Fruit fly (Drosophila melanogaster) whole organism, embryonic: ENCODE measurements around the gene IA-2.

Experiments
- Asciz ChIP-seq: fragments of 200-800 bp; sonication (Bioruptor generic); optimal IDR thresholded peaks from 2 replicates; lab custom pipeline; 2017; ENCODE audit warnings: missing biosample characterization, mild to moderate bottlenecking, missing genetic modification characterization, missing genetic modification reagents
- Bdp1 ChIP-seq: fragments of 200-800 bp; sonication (Bioruptor generic); optimal IDR thresholded peaks from 3 replicates; lab custom pipeline; 2016; ENCODE audit warnings: missing biosample characterization, missing genetic modification characterization
- CG12299 ChIP-seq: fragments of 200-800 bp; sonication (Bioruptor generic); optimal IDR thresholded peaks from 2 replicates; lab custom pipeline; 2018; ENCODE audit warnings: missing biosample characterization, mild to moderate bottlenecking, missing genetic modification characterization
- CG12391 ChIP-seq: fragments of 200-800 bp; sonication (Bioruptor generic); optimal IDR thresholded peaks from 3 replicates; lab custom pipeline; 2018; ENCODE audit warnings: missing biosample characterization, mild to moderate bottlenecking, missing genetic modification characterization, moderate library complexity
- CG13424 ChIP-seq: fragments of 200-800 bp; sonication (Bioruptor generic); optimal IDR thresholded peaks from 2 replicates; lab custom pipeline; 2019; ENCODE audit warnings: missing biosample characterization, mild to moderate bottlenecking, missing genetic modification characterization, moderate library complexity
- CG14860 ChIP-seq: fragments of 200-800 bp; sonication (Bioruptor generic); IDR thresholded peaks from 3 replicates; pipeline ENCODE4 v1.3.6; 2022; ENCODE audit warnings: missing biosample characterization, missing genetic modification characterization; ENCODE audit not compliant: partially characterized antibody
- CG15696 ChIP-seq: fragments of 200-800 bp; sonication (Bioruptor generic); optimal IDR thresholded peaks from 2 replicates; lab custom pipeline; 2019; ENCODE audit warnings: missing biosample characterization, mild to moderate bottlenecking, missing genetic modification characterization, moderate library complexity
- CG17359 ChIP-seq: fragments of 200-800 bp; sonication (Bioruptor generic); optimal IDR thresholded peaks from 3 replicates; lab custom pipeline; 2018; ENCODE audit warnings: missing biosample characterization, mild to moderate bottlenecking, missing genetic modification characterization, moderate library complexity
- CG1832 ChIP-seq: fragments of 200-800 bp; sonication (Bioruptor generic); optimal IDR thresholded peaks from 2 replicates; lab custom pipeline; 2017; ENCODE audit warnings: missing biosample characterization, mild to moderate bottlenecking, missing genetic modification characterization, inconsistent platforms
- CG18599 ChIP-seq: fragments of 200-800 bp; sonication (Bioruptor generic); optimal IDR thresholded peaks from 3 replicates; lab custom pipeline; 2017; ENCODE audit warnings: missing biosample characterization, missing genetic modification characterization, mild to moderate bottlenecking, moderate library complexity, missing genetic modification reagents
- CG32767 ChIP-seq: fragments of 200-800 bp; sonication (Bioruptor generic); IDR thresholded peaks from 2 replicates; pipeline ENCODE4 v1.3.6; 2022; ENCODE audit warnings: missing biosample characterization, missing genetic modification characterization
- CG43689 ChIP-seq: fragments of 200-800 bp; sonication (Bioruptor generic); IDR thresholded peaks from 2 replicates; pipeline ENCODE4 v1.3.6; 2022; ENCODE audit warnings: missing biosample characterization, missing genetic modification characterization
- CG5245 ChIP-seq: fragments of 200-800 bp; sonication (Bioruptor generic); optimal IDR thresholded peaks from 3 replicates; lab custom pipeline; 2016; ENCODE audit warnings: missing biosample characterization, missing genetic modification characterization
- CG5953 ChIP-seq: fragments of 200-800 bp; sonication (Bioruptor generic); IDR thresholded peaks from 2 replicates; pipeline ENCODE4 v1.3.6; 2022; ENCODE audit warnings: missing biosample characterization, missing genetic modification characterization
- CG7372 ChIP-seq: fragments of 200-800 bp; sonication (Bioruptor generic); IDR thresholded peaks from 2 replicates; pipeline ENCODE4 v1.3.6; 2022; ENCODE audit warnings: missing biosample characterization, missing genetic modification characterization
- CG7745 ChIP-seq: fragments of 200-800 bp; sonication (Bioruptor generic); optimal IDR thresholded peaks from 2 replicates; lab custom pipeline; 2018; ENCODE audit warnings: missing biosample characterization, mild to moderate bottlenecking, missing genetic modification characterization, moderate library complexity
- CG7839 ChIP-seq: fragments of 200-800 bp; sonication (Bioruptor generic); optimal IDR thresholded peaks from 3 replicates; lab custom pipeline; 2018; ENCODE audit warnings: missing biosample characterization, mild to moderate bottlenecking, missing genetic modification characterization, moderate library complexity
- CG7987 ChIP-seq: fragments of 200-800 bp; sonication (Bioruptor generic); optimal IDR thresholded peaks from 2 replicates; lab custom pipeline; 2018; ENCODE audit warnings: missing biosample characterization, mild to moderate bottlenecking, missing genetic modification characterization, moderate library complexity
- Dad ChIP-seq: fragments of 200-800 bp; sonication (Bioruptor generic); optimal IDR thresholded peaks from 3 replicates; lab custom pipeline; 2016; ENCODE audit warnings: missing biosample characterization, missing genetic modification characterization
- Dll ChIP-seq: fragments of 200-800 bp; sonication (Bioruptor generic); IDR thresholded peaks from 4 replicates; pipeline ENCODE4 v1.3.6; 2022; ENCODE audit warnings: missing biosample characterization, missing genetic modification characterization; ENCODE audit not compliant: partially characterized antibody
- Doc2 ChIP-seq: fragments of 200-800 bp; sonication (Bioruptor generic); IDR thresholded peaks from 2 replicates; pipeline ENCODE4 v1.3.6; 2022; ENCODE audit warnings: missing biosample characterization, missing genetic modification characterization
- Doc3 ChIP-seq: fragments of 200-800 bp; sonication (Bioruptor generic); IDR thresholded peaks from 3 replicates; pipeline ENCODE4 v1.3.6; 2022; ENCODE audit warnings: missing biosample characterization, missing genetic modification characterization; ENCODE audit not compliant: partially characterized antibody
- E2f2 ChIP-seq: fragments of 200-800 bp; sonication (Bioruptor generic); IDR thresholded peaks from 2 replicates; pipeline ENCODE4 v1.3.6; 2022; ENCODE audit warnings: missing biosample characterization, missing genetic modification characterization
- ERR ChIP-seq: fragments of 200-800 bp; sonication (Bioruptor generic); optimal IDR thresholded peaks from 2 replicates; lab custom pipeline; 2016; ENCODE audit warnings: missing biosample characterization, missing genetic modification characterization
- Eip74EF ChIP-seq, 2 experiments: fragments of 200-800 bp in 1 of 2; fragments of >200 bp in 1 of 2; sonication (Bioruptor generic) in 1 of 2; optimal IDR thresholded peaks; 2 replicates each; lab custom pipeline; 2017 to 2019; ENCODE audit warnings: missing biosample characterization in 2 of 2, missing genetic modification characterization in 2 of 2, mild to moderate bottlenecking in 1 of 2, moderate library complexity in 1 of 2
- Ets65A ChIP-seq: fragments of 200-800 bp; sonication (Bioruptor generic); peaks from one replicate; lab custom pipeline; 2016; ENCODE audit warnings: missing biosample characterization, missing genetic modification characterization
- Fer3 ChIP-seq: fragments of 200-800 bp; sonication (Bioruptor generic); optimal IDR thresholded peaks from 2 replicates; lab custom pipeline; 2018; ENCODE audit warnings: missing biosample characterization, mild to moderate bottlenecking, missing genetic modification characterization, moderate library complexity
- HLH3B ChIP-seq: fragments of 200-800 bp; sonication (Bioruptor generic); IDR thresholded peaks from 2 replicates; pipeline ENCODE4 v1.3.6; 2022; ENCODE audit warnings: missing biosample characterization, missing genetic modification characterization
- Hmx ChIP-seq: fragments of 200-800 bp; sonication (Bioruptor generic); optimal IDR thresholded peaks from 2 replicates; lab custom pipeline; 2016; ENCODE audit warnings: missing biosample characterization, missing genetic modification characterization
- Med ChIP-seq: fragments of 200-800 bp; sonication (Bioruptor generic); peaks from one replicate; lab custom pipeline; 2016; ENCODE audit warnings: missing biosample characterization, missing genetic modification characterization, mild to moderate bottlenecking, inconsistent platforms, moderate library complexity
- Optix ChIP-seq: fragments of 200-800 bp; sonication (Bioruptor generic); IDR thresholded peaks from 3 replicates; pipeline ENCODE4 v1.3.6; 2022; ENCODE audit warnings: missing biosample characterization, missing genetic modification characterization
- Ravus ChIP-seq: fragments of 200-800 bp; sonication (Bioruptor generic); IDR thresholded peaks from 2 replicates; pipeline ENCODE4 v1.3.6; 2022; ENCODE audit warnings: missing biosample characterization, missing genetic modification characterization
- Side ChIP-seq: fragments of 200-800 bp; sonication (Bioruptor generic); optimal IDR thresholded peaks from 2 replicates; lab custom pipeline; 2016; ENCODE audit warnings: missing biosample characterization, missing genetic modification characterization
- bcd ChIP-seq: fragments of 200-800 bp; sonication (Bioruptor generic); optimal IDR thresholded peaks from 2 replicates; lab custom pipeline; 2017; ENCODE audit warnings: missing biosample characterization, mild to moderate bottlenecking, missing genetic modification characterization
- cad ChIP-seq: fragments of >200 bp; optimal IDR thresholded peaks from 2 replicates; lab custom pipeline; 2017; ENCODE audit warnings: missing biosample characterization, missing genetic modification characterization
- cato ChIP-seq: fragments of 200-800 bp; sonication (Bioruptor generic); optimal IDR thresholded peaks from 2 replicates; lab custom pipeline; 2016; ENCODE audit warnings: missing biosample characterization, missing genetic modification characterization, borderline replicate concordance
- caup ChIP-seq: fragments of 200-800 bp; sonication (Bioruptor generic); optimal IDR thresholded peaks from 3 replicates; lab custom pipeline; 2017; ENCODE audit warnings: missing biosample characterization, mild to moderate bottlenecking, missing genetic modification characterization, moderate library complexity; ENCODE audit not compliant: severe bottlenecking
- crol ChIP-seq: fragments of 200-800 bp; sonication (Bioruptor generic); IDR thresholded peaks from 2 replicates; pipeline ENCODE4 v1.3.6; 2022; ENCODE audit warnings: missing biosample characterization, missing genetic modification characterization
- dati ChIP-seq: fragments of 200-800 bp; sonication (Bioruptor generic); IDR thresholded peaks from 2 replicates; pipeline ENCODE4 v1.3.6; 2022; ENCODE audit warnings: missing biosample characterization, missing genetic modification characterization
- en ChIP-seq: fragments of 200-800 bp; sonication (Bioruptor generic); optimal IDR thresholded peaks from 2 replicates; lab custom pipeline; 2016; ENCODE audit warnings: missing biosample characterization, missing genetic modification characterization
- jigr1 ChIP-seq: fragments of 200-800 bp; sonication (Bioruptor generic); IDR thresholded peaks from 3 replicates; pipeline ENCODE4 v1.3.6; 2022; ENCODE audit warnings: missing biosample characterization, missing genetic modification characterization
- kah ChIP-seq: fragments of 200-800 bp; sonication (Bioruptor generic); optimal IDR thresholded peaks from 2 replicates; lab custom pipeline; 2018; ENCODE audit warnings: missing biosample characterization, mild to moderate bottlenecking, missing genetic modification characterization
- kay ChIP-seq: fragments of 200-800 bp; sonication (Bioruptor generic); optimal IDR thresholded peaks from 2 replicates; lab custom pipeline; 2016; ENCODE audit warnings: missing biosample characterization, missing genetic modification characterization
- nerfin-1 ChIP-seq: fragments of 200-800 bp; sonication (Bioruptor generic); optimal IDR thresholded peaks from 3 replicates; lab custom pipeline; 2019; ENCODE audit warnings: missing biosample characterization, mild to moderate bottlenecking, missing genetic modification characterization, moderate library complexity
- nmo ChIP-seq: fragments of 200-800 bp; sonication (Bioruptor generic); optimal IDR thresholded peaks from 2 replicates; lab custom pipeline; 2018; ENCODE audit warnings: missing biosample characterization, mild to moderate bottlenecking, missing genetic modification characterization, moderate library complexity
- pb ChIP-seq: fragments of 200-800 bp; sonication (Bioruptor generic); optimal IDR thresholded peaks from 3 replicates; lab custom pipeline; 2016; ENCODE audit warnings: missing biosample characterization, missing genetic modification characterization
- ro ChIP-seq: fragments of 200-800 bp; sonication (Bioruptor generic); IDR thresholded peaks from 2 replicates; pipeline ENCODE4 v1.3.6; 2022; ENCODE audit warnings: missing biosample characterization, missing genetic modification characterization
- seq ChIP-seq: fragments of 200-800 bp; sonication (Bioruptor generic); IDR thresholded peaks from 2 replicates; pipeline ENCODE4 v1.3.6; 2022; ENCODE audit warnings: missing biosample characterization, missing genetic modification characterization
- sqz ChIP-seq: fragments of 200-800 bp; sonication (Bioruptor generic); optimal IDR thresholded peaks from 3 replicates; lab custom pipeline; 2018; ENCODE audit warnings: missing biosample characterization, mild to moderate bottlenecking, missing genetic modification characterization
- tap ChIP-seq: fragments of 200-800 bp; optimal IDR thresholded peaks from 3 replicates; lab custom pipeline; 2019; ENCODE audit warnings: missing biosample characterization, mild to moderate bottlenecking, missing genetic modification characterization, moderate library complexity
- trh ChIP-seq: fragments of 200-800 bp; sonication (Bioruptor generic); optimal IDR thresholded peaks from 2 replicates; lab custom pipeline; 2016; ENCODE audit warnings: missing biosample characterization, missing genetic modification characterization

Gene IA-2

dm6 chr2L:1094724-1095123 lies 46.9 kb upstream of the IA-2 start (continued):
- TF ChIP-seq dati (GFP tag; lab: Robert Waterston, UW) (no peak), ERR (no peak), nerfin-1 (no peak), Side (GFP tag; lab: Kevin White, UChicago) (no peak), CG18599 (peak; percentile 37), crol (GFP tag; lab: Robert Waterston, UW) (peak; percentile 53; the same call in 1 of the 2 replicates), HLH3B (GFP tag; lab: Robert Waterston, UW) (0 out of 2 replicates have a peak, but pooled peaks have one; percentile 19), CG12299 (peak; percentile 21), CG7987 (peak; percentile 58), ro (no peak), CG43689 (GFP tag; lab: Robert Waterston, UW) (no peak), CG17359 (peak; percentile 37), Fer3 (tag; lab: Kevin White, UChicago) (peak; percentile 27), kay (no peak), CG7372 (no peak), en (no peak), Hmx (GFP tag; lab: Kevin White, UChicago) (no peak), Eip74EF (GFP tag; optimal IDR thresholded peaks at IDR 0.05; lab: Kevin White, UChicago) (peak in 1 of 2 experiments; percentile 4), tap (tag; lab: Kevin White, UChicago) (peak; percentile 3), CG5245 (GFP tag; lab: Kevin White, UChicago) (no peak), cato (GFP tag; lab: Kevin White, UChicago) (no peak), Optix (GFP tag; lab: Robert Waterston, UW) (0 out of 3 replicates have a peak, but pooled peaks have one; percentile 6), CG13424 (peak; percentile 20), CG15696 (no peak), CG7745 (tag; lab: Kevin White, UChicago) (no peak), CG1832 (GFP tag; lab: Kevin White, UChicago) (no peak), kah (no peak), Ravus (GFP tag; lab: Robert Waterston, UW) (no peak), Doc3 (GFP tag; lab: Robert Waterston, UW) (no peak), CG12391 (peak; percentile 27), jigr1 (GFP tag; lab: Robert Waterston, UW) (no peak), pb (GFP tag; lab: Kevin White, UChicago) (no peak), E2f2 (GFP tag; lab: Robert Waterston, UW) (no peak), Med (peak; percentile 68), cad (no peak), CG7839 (tag; lab: Kevin White, UChicago) (no peak), seq (GFP tag; lab: Robert Waterston, UW) (no peak), Ets65A (no peak), trh (GFP tag; lab: Kevin White, UChicago) (peak; percentile 6), Asciz (GFP tag; lab: Kevin White, UChicago) (peak; percentile 53), CG5953 (GFP tag; lab: Robert Waterston, UW) (peak; percentile 60; the same call in 1 of the 2 replicates), Dad (GFP tag; lab: Kevin White, UChicago) (no peak), Bdp1 (GFP tag; lab: Kevin White, UChicago) (no peak), caup (peak; percentile 43), Doc2 (GFP tag; lab: Robert Waterston, UW) (no peak), nmo (GFP tag; lab: Kevin White, UChicago) (no peak), Dll (GFP tag; lab: Robert Waterston, UW) (no peak), CG14860 (GFP tag; lab: Robert Waterston, UW) (no peak), CG32767 (GFP tag; lab: Robert Waterston, UW) (no peak), bcd (GFP tag; lab: Kevin White, UChicago) (no peak), sqz (GFP tag; lab: Kevin White, UChicago) (no peak)
